Worm (Caenorhabditis elegans): ENCODE measurements around the gene T27A1.2.
"Not testable (repeated sequence)": the region's sequence is repeated elsewhere in the genome, so short reads cannot be mapped to it uniquely, and the experiment has no call there.

The T27A1.2 gene

DNA sequence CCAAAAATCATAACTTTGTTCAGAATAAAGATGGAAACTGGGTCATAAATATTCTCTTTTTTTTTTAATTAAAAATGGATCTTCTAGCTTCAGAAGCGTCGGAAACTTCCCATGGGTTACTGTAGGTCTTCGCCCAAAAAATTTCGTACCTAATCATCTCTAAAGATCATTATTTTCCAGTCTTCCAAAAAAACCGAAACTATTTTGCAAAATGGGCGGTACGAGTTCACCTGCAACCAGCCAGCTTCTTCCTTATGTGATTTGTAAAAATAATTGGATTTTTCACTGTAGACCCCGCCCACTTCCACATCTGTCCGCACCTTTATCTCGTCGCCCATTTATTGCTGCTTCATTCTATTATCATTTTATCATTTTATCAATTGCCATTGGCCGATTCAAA is 9.7 kb upstream of the T27A1.2 start, which contains the start of gene mlt-10:
Gene mlt-10 (plus strand): TSS at position 301 of the 400 bp plus-strand sequence.
- TF ChIP-seq ztf-4 (tag; optimal IDR thresholded peaks at IDR 0.05): no peak
- TF ChIP-seq pqm-1 (tag; optimal IDR thresholded peaks at IDR 0.05): no peak
- no peak for TF ChIP-seq ama-1 (optimal IDR thresholded peaks at IDR 0.05)
- no peak for TF ChIP-seq nhr-43 (tag; optimal IDR thresholded peaks at IDR 0.05; ENCODE audit: poor library complexity, severe bottlenecking)
- no peak for TF ChIP-seq elt-1 (tag; optimal IDR thresholded peaks at IDR 0.05)
- TF ChIP-seq nhr-28 (tag; optimal IDR thresholded peaks at IDR 0.05): no peak
- no peak for TF ChIP-seq egl-5 (tag; optimal IDR thresholded peaks at IDR 0.05)
- no peak for TF ChIP-seq ceh-82 (tag; optimal IDR thresholded peaks at IDR 0.05)
- TF ChIP-seq snpc-4 (tag; optimal IDR thresholded peaks at IDR 0.05): no peak
- TF ChIP-seq egl-27 (tag; optimal IDR thresholded peaks at IDR 0.05): no peak
- TF ChIP-seq aly-2 (tag; optimal IDR thresholded peaks at IDR 0.05): no peak
- no peak for TF ChIP-seq nhr-11 (tag; optimal IDR thresholded peaks at IDR 0.05)
- TF ChIP-seq nhr-25 (tag; optimal IDR thresholded peaks at IDR 0.05): no peak
- TF ChIP-seq fkh-2 (tag; optimal IDR thresholded peaks at IDR 0.05): no peak
- no peak for TF ChIP-seq sea-2 (GFP tag; optimal IDR thresholded peaks at IDR 0.05)
- TF ChIP-seq zag-1 (tag; optimal IDR thresholded peaks at IDR 0.05): no peak

- TF ChIP-seq nhr-11 (tag; optimal IDR thresholded peaks at IDR 0.05): no peak
- TF ChIP-seq eor-1 (tag; optimal IDR thresholded peaks at IDR 0.05): no peak
- no peak for TF ChIP-seq egl-27 (tag; optimal IDR thresholded peaks at IDR 0.05)
- no peak for TF ChIP-seq elt-2 (tag; optimal IDR thresholded peaks at IDR 0.05)
- no peak for TF ChIP-seq mml-1 (tag; optimal IDR thresholded peaks at IDR 0.05)
- TF ChIP-seq elt-3 (tag; optimal IDR thresholded peaks at IDR 0.05): peak in 1 of 3 experiments; percentile 8
- no peak for TF ChIP-seq hmg-11 (tag; optimal IDR thresholded peaks at IDR 0.05)
- peak; percentile 6 for TF ChIP-seq nfya-1 (tag; optimal IDR thresholded peaks at IDR 0.05; ENCODE audit: insufficient read depth)
- peak; percentile 5 for TF ChIP-seq unc-62 (GFP tag; optimal IDR thresholded peaks at IDR 0.05)
- peak; percentile 9 for TF ChIP-seq ama-1 (optimal IDR thresholded peaks at IDR 0.05)
- peak; percentile 58 for TF ChIP-seq nhr-43 (tag; optimal IDR thresholded peaks at IDR 0.05; ENCODE audit: poor library complexity, severe bottlenecking)
- TF ChIP-seq nhr-23 (tag; optimal IDR thresholded peaks at IDR 0.05): peak; percentile 60
Measured at ce11 chrII:542416-542815, 5.7 kb upstream of the T27A1.2 start.

ce11 chrII:535226-535625 is 1.4 kb downstream of the T27A1.2 start, which contains the start of gene T27A1.3:
TSS of gene T27A1.3 (plus strand) at chrII:535526.
- TF ChIP-seq elt-2, tbx-2, skn-1 (tag; optimal IDR thresholded peaks at IDR 0.05): not testable (repeated sequence)

ce11 chrII:526375-526774 is 10.3 kb downstream of the T27A1.2 start, which contains the start of gene lgc-34:
TSS of gene lgc-34 (plus strand) at chrII:526574.
- TF ChIP-seq ZK546.5 (tag; optimal IDR thresholded peaks at IDR 0.05) (no peak), snpc-4 (tag; optimal IDR thresholded peaks at IDR 0.05) (no peak), fos-1 (tag; optimal IDR thresholded peaks at IDR 0.05) (no peak), tbx-2 (tag; optimal IDR thresholded peaks at IDR 0.05) (no peak), daf-12 (tag; optimal IDR thresholded peaks at IDR 0.05) (no peak), R02D3.7 (tag; optimal IDR thresholded peaks at IDR 0.05) (no peak), ama-1 (optimal IDR thresholded peaks at IDR 0.05) (no peak), mdl-1 (tag; optimal IDR thresholded peaks at IDR 0.05) (no peak), nhr-12 (tag; optimal IDR thresholded peaks at IDR 0.05) (no peak), egl-5 (tag; optimal IDR thresholded peaks at IDR 0.05) (no peak), ceh-9 (tag; optimal IDR thresholded peaks at IDR 0.05) (no peak), mml-1 (tag; optimal IDR thresholded peaks at IDR 0.05) (no peak), nhr-25 (tag; optimal IDR thresholded peaks at IDR 0.05) (no peak), nhr-11 (tag; optimal IDR thresholded peaks at IDR 0.05) (no peak), zag-1 (tag; optimal IDR thresholded peaks at IDR 0.05) (no peak), nhr-76 (tag; optimal IDR thresholded peaks at IDR 0.05) (no peak), skn-1 (tag; optimal IDR thresholded peaks at IDR 0.05) (no peak), pqm-1 (tag; optimal IDR thresholded peaks at IDR 0.05) (no peak)

ce11 chrII:522302-522701 is 14.4 kb downstream of the T27A1.2 start, which contains the start of gene slc-36.2:
TSS of gene slc-36.2 (plus strand) at chrII:522602.
- TF ChIP-seq nhr-23 (tag; optimal IDR thresholded peaks at IDR 0.05): no peak
- no peak for TF ChIP-seq ceh-82 (tag; optimal IDR thresholded peaks at IDR 0.05)
- no peak for TF ChIP-seq ama-1 (optimal IDR thresholded peaks at IDR 0.05)
- no peak for TF ChIP-seq fkh-10 (GFP tag; optimal IDR thresholded peaks at IDR 0.05)
- no peak for TF ChIP-seq tbx-2 (tag; optimal IDR thresholded peaks at IDR 0.05)
- no peak for TF ChIP-seq daf-12 (tag; optimal IDR thresholded peaks at IDR 0.05)
- TF ChIP-seq unc-39 (tag; optimal IDR thresholded peaks at IDR 0.05): no peak
- no peak for TF ChIP-seq skn-1 (tag; optimal IDR thresholded peaks at IDR 0.05)
- TF ChIP-seq lin-39 (tag; optimal IDR thresholded peaks at IDR 0.05): no peak
- TF ChIP-seq ztf-11 (tag; optimal IDR thresholded peaks at IDR 0.05): no peak
- TF ChIP-seq nhr-237 (tag; optimal IDR thresholded peaks at IDR 0.05): no peak
- no peak for TF ChIP-seq elt-3 (tag; optimal IDR thresholded peaks at IDR 0.05)
